Fruit fly (Drosophila melanogaster) whole organism, embryonic: ENCODE measurements around the gene CG46059.

Experiments used
- ATbp ChIP-seq: fragments of 200-800 bp; sonication (Bioruptor generic); optimal IDR thresholded peaks from 2 replicates; lab custom pipeline; 2017; ENCODE audit warnings: missing biosample characterization, mild to moderate bottlenecking, missing genetic modification characterization, missing genetic modification reagents
- Adf1 ChIP-seq: fragments of 200-800 bp; sonication (Bioruptor generic); IDR thresholded peaks from 2 replicates; pipeline ENCODE4 v1.3.6; 2022; ENCODE audit warnings: missing biosample characterization, missing genetic modification characterization
- CG1024 ChIP-seq: fragments of 200-800 bp; sonication (Bioruptor generic); IDR thresholded peaks from 2 replicates; pipeline ENCODE4 v1.3.6; 2022; ENCODE audit warnings: missing biosample characterization, missing genetic modification characterization
- CG11085 ChIP-seq: fragments of 200-800 bp; sonication (Bioruptor generic); IDR thresholded peaks from 2 replicates; pipeline ENCODE4 v1.3.6; 2022; ENCODE audit warnings: missing biosample characterization, missing genetic modification characterization
- CG12236 ChIP-seq: fragments of 200-800 bp; sonication (Bioruptor generic); optimal IDR thresholded peaks from 2 replicates; lab custom pipeline; 2016; ENCODE audit warnings: missing biosample characterization, missing genetic modification characterization
- CG13894 ChIP-seq: fragments of 200-800 bp; sonication (Bioruptor generic); optimal IDR thresholded peaks from 3 replicates; lab custom pipeline; 2018; ENCODE audit warnings: missing biosample characterization, mild to moderate bottlenecking, missing genetic modification characterization, moderate library complexity
- CG14014 ChIP-seq: fragments of 200-800 bp; sonication (Bioruptor generic); IDR thresholded peaks from 2 replicates; pipeline ENCODE4 v1.3.6; 2022; ENCODE audit warnings: missing biosample characterization, missing genetic modification characterization
- CG14710 ChIP-seq: fragments of 200-800 bp; sonication (Bioruptor generic); optimal IDR thresholded peaks from 3 replicates; lab custom pipeline; 2019; ENCODE audit warnings: missing biosample characterization, mild to moderate bottlenecking, missing genetic modification characterization, moderate library complexity
- CG17385 ChIP-seq: fragments of 200-800 bp; sonication (Bioruptor generic); optimal IDR thresholded peaks from 3 replicates; lab custom pipeline; 2018; ENCODE audit warnings: missing biosample characterization, mild to moderate bottlenecking, missing genetic modification characterization
- CG1832 ChIP-seq: fragments of 200-800 bp; sonication (Bioruptor generic); optimal IDR thresholded peaks from 2 replicates; lab custom pipeline; 2017; ENCODE audit warnings: missing biosample characterization, mild to moderate bottlenecking, missing genetic modification characterization, inconsistent platforms
- CG2116 ChIP-seq: fragments of 200-800 bp; sonication (Bioruptor generic); optimal IDR thresholded peaks from 3 replicates; lab custom pipeline; 2018; ENCODE audit warnings: missing biosample characterization, mild to moderate bottlenecking, missing genetic modification characterization
- CG2678 ChIP-seq: fragments of 200-800 bp; sonication (Bioruptor generic); optimal IDR thresholded peaks from 3 replicates; lab custom pipeline; 2019; ENCODE audit warnings: missing biosample characterization, mild to moderate bottlenecking, missing genetic modification characterization, moderate library complexity
- CG31388 ChIP-seq: fragments of 200-800 bp; sonication (Bioruptor generic); optimal IDR thresholded peaks from 2 replicates; lab custom pipeline; 2016; ENCODE audit warnings: missing biosample characterization, missing genetic modification characterization
- CG32767 ChIP-seq: fragments of 200-800 bp; sonication (Bioruptor generic); IDR thresholded peaks from 2 replicates; pipeline ENCODE4 v1.3.6; 2022; ENCODE audit warnings: missing biosample characterization, missing genetic modification characterization
- CG33557 ChIP-seq: fragments of 200-800 bp; sonication (Bioruptor generic); optimal IDR thresholded peaks from 2 replicates; lab custom pipeline; 2019; ENCODE audit warnings: missing biosample characterization, mild to moderate bottlenecking, missing genetic modification characterization, moderate library complexity
- CG4820 ChIP-seq: fragments of 200-800 bp; sonication (Bioruptor generic); optimal IDR thresholded peaks from 3 replicates; lab custom pipeline; 2016; ENCODE audit warnings: missing biosample characterization, missing genetic modification characterization
- CG5245 ChIP-seq: fragments of 200-800 bp; sonication (Bioruptor generic); optimal IDR thresholded peaks from 3 replicates; lab custom pipeline; 2016; ENCODE audit warnings: missing biosample characterization, missing genetic modification characterization
- CG6175 ChIP-seq: fragments of 200-800 bp; sonication (Bioruptor generic); IDR thresholded peaks from 3 replicates; pipeline ENCODE4 v1.3.6; 2022; ENCODE audit warnings: missing biosample characterization, missing genetic modification characterization
- CG6854 ChIP-seq: fragments of 200-800 bp; sonication (Bioruptor generic); optimal IDR thresholded peaks from 3 replicates; lab custom pipeline; 2017; ENCODE audit warnings: missing biosample characterization, mild to moderate bottlenecking, missing genetic modification characterization
- CG7372 ChIP-seq: fragments of 200-800 bp; sonication (Bioruptor generic); IDR thresholded peaks from 2 replicates; pipeline ENCODE4 v1.3.6; 2022; ENCODE audit warnings: missing biosample characterization, missing genetic modification characterization
- CG7839 ChIP-seq: fragments of 200-800 bp; sonication (Bioruptor generic); optimal IDR thresholded peaks from 3 replicates; lab custom pipeline; 2018; ENCODE audit warnings: missing biosample characterization, mild to moderate bottlenecking, missing genetic modification characterization, moderate library complexity
- CG8290 ChIP-seq, 3 experiments: fragments of 200-800 bp; sonication (Bioruptor generic); optimal IDR thresholded peaks; 2 replicates each; lab custom pipeline; 2016 to 2019; ENCODE audit warnings: missing biosample characterization in 3 of 3, missing genetic modification characterization in 3 of 3, mild to moderate bottlenecking in 2 of 3, moderate library complexity in 1 of 3
- Dfd ChIP-seq, 2 experiments: fragments of >200 bp; optimal IDR thresholded peaks; 2 replicates each; lab custom pipeline; 2017; ENCODE audit warnings: missing biosample characterization in 2 of 2, missing genetic modification characterization in 2 of 2
- Dp ChIP-seq: fragments of 200-800 bp; sonication (Bioruptor generic); optimal IDR thresholded peaks from 2 replicates; lab custom pipeline; 2018; ENCODE audit warnings: missing biosample characterization, mild to moderate bottlenecking, missing genetic modification characterization, moderate library complexity
- Drgx ChIP-seq: fragments of 200-800 bp; sonication (Bioruptor generic); IDR thresholded peaks from 2 replicates; pipeline ENCODE4 v1.3.6; 2022; ENCODE audit warnings: missing biosample characterization, missing genetic modification characterization
- Lpt ChIP-seq: fragments of >200 bp; optimal IDR thresholded peaks from 2 replicates; lab custom pipeline; 2018; ENCODE audit warnings: missing biosample characterization, missing genetic modification characterization
- MTF-1 ChIP-seq: fragments of 200-800 bp; sonication (Bioruptor generic); optimal IDR thresholded peaks from 2 replicates; lab custom pipeline; 2018; ENCODE audit warnings: missing biosample characterization, mild to moderate bottlenecking, missing genetic modification characterization, borderline replicate concordance
- Meics ChIP-seq: fragments of 200-800 bp; sonication (Bioruptor generic); optimal IDR thresholded peaks from 2 replicates; lab custom pipeline; 2017; ENCODE audit warnings: missing biosample characterization, mild to moderate bottlenecking, missing genetic modification characterization
- NC2α ChIP-seq: fragments of 200-800 bp; sonication (Bioruptor generic); optimal IDR thresholded peaks from 2 replicates; lab custom pipeline; 2016; ENCODE audit warnings: missing biosample characterization, missing genetic modification characterization
- Rx ChIP-seq: fragments of 200-800 bp; sonication (Bioruptor generic); IDR thresholded peaks from 2 replicates; pipeline ENCODE4 v1.3.6; 2022; ENCODE audit warnings: missing biosample characterization, missing genetic modification characterization
- Side ChIP-seq: fragments of 200-800 bp; sonication (Bioruptor generic); optimal IDR thresholded peaks from 2 replicates; lab custom pipeline; 2016; ENCODE audit warnings: missing biosample characterization, missing genetic modification characterization
- Xbp1 ChIP-seq: fragments of 200-800 bp; sonication (Bioruptor generic); optimal IDR thresholded peaks from 3 replicates; lab custom pipeline; 2016; ENCODE audit warnings: missing biosample characterization, mild to moderate bottlenecking, missing genetic modification characterization
- ab ChIP-seq: fragments of 200-800 bp; sonication (Bioruptor generic); optimal IDR thresholded peaks from 2 replicates; lab custom pipeline; 2016; ENCODE audit warnings: missing biosample characterization, missing genetic modification characterization
- ash1 ChIP-seq: fragments of 200-800 bp; sonication (Bioruptor generic); optimal IDR thresholded peaks from 2 replicates; lab custom pipeline; 2018; ENCODE audit warnings: missing biosample characterization, mild to moderate bottlenecking, missing genetic modification characterization
- chinmo ChIP-seq: fragments of 200-800 bp; sonication (Bioruptor generic); IDR thresholded peaks from 4 replicates; pipeline ENCODE4 v1.3.6; 2022; ENCODE audit warnings: missing biosample characterization, missing genetic modification characterization; ENCODE audit not compliant: partially characterized antibody
- ci ChIP-seq: fragments of 200-800 bp; sonication (Bioruptor generic); IDR thresholded peaks from 3 replicates; pipeline ENCODE4 v1.3.6; 2022; ENCODE audit warnings: missing biosample characterization, missing genetic modification characterization
- crol ChIP-seq: fragments of 200-800 bp; sonication (Bioruptor generic); IDR thresholded peaks from 2 replicates; pipeline ENCODE4 v1.3.6; 2022; ENCODE audit warnings: missing biosample characterization, missing genetic modification characterization
- en ChIP-seq: fragments of 200-800 bp; sonication (Bioruptor generic); optimal IDR thresholded peaks from 2 replicates; lab custom pipeline; 2016; ENCODE audit warnings: missing biosample characterization, missing genetic modification characterization
- gcm ChIP-seq: fragments of 200-800 bp; sonication (Bioruptor generic); optimal IDR thresholded peaks from 2 replicates; lab custom pipeline; 2019; ENCODE audit warnings: missing biosample characterization, mild to moderate bottlenecking, missing genetic modification characterization, moderate library complexity
- jigr1 ChIP-seq: fragments of 200-800 bp; sonication (Bioruptor generic); IDR thresholded peaks from 3 replicates; pipeline ENCODE4 v1.3.6; 2022; ENCODE audit warnings: missing biosample characterization, missing genetic modification characterization
- kni ChIP-seq: fragments of 200-800 bp; sonication (Bioruptor generic); optimal IDR thresholded peaks from 3 replicates; lab custom pipeline; 2017; ENCODE audit warnings: mild to moderate bottlenecking, missing biosample characterization, missing genetic modification reagents, missing genetic modification characterization
- luna ChIP-seq: fragments of 200-800 bp; sonication (Bioruptor generic); optimal IDR thresholded peaks from 2 replicates; lab custom pipeline; 2016; ENCODE audit warnings: missing biosample characterization, missing genetic modification characterization
- org-1 ChIP-seq: fragments of 200-800 bp; sonication (Bioruptor generic); optimal IDR thresholded peaks from 2 replicates; lab custom pipeline; 2017; ENCODE audit warnings: missing biosample characterization, missing genetic modification characterization
- otp ChIP-seq: fragments of 200-800 bp; sonication (Bioruptor generic); IDR thresholded peaks from 3 replicates; pipeline ENCODE4, ENCODE4 v1.3.6; 2022; ENCODE audit warnings: missing biosample characterization, missing genetic modification characterization
- prd ChIP-seq, 3 experiments: fragments of >200 bp in 2 of 3; fragments of 200-800 bp in 1 of 3; sonication (Bioruptor generic) in 1 of 3; optimal IDR thresholded peaks in 2 of 3; IDR thresholded peaks in 1 of 3; 2 replicates in 2 of 3; 3 replicates in 1 of 3; pipeline versions ENCODE4 v1.3.6 to Lab custom; 2017 to 2022; ENCODE audit warnings: missing biosample characterization in 1 of 3, missing genetic modification characterization in 1 of 3
- sqz ChIP-seq: fragments of 200-800 bp; sonication (Bioruptor generic); optimal IDR thresholded peaks from 3 replicates; lab custom pipeline; 2018; ENCODE audit warnings: missing biosample characterization, mild to moderate bottlenecking, missing genetic modification characterization
- tin ChIP-seq: fragments of 200-800 bp; sonication (Bioruptor generic); optimal IDR thresholded peaks from 3 replicates; lab custom pipeline; 2016; ENCODE audit warnings: missing biosample characterization, missing genetic modification characterization
- z ChIP-seq: fragments of 200-800 bp; sonication (Bioruptor generic); IDR thresholded peaks from 3 replicates; pipeline ENCODE4 v1.3.6; 2022; ENCODE audit warnings: missing biosample characterization, missing genetic modification characterization
- zfh1 ChIP-seq: fragments of 200-800 bp; sonication (Bioruptor generic); IDR thresholded peaks from 3 replicates; pipeline ENCODE4 v1.3.6; 2022; ENCODE audit warnings: missing biosample characterization, missing genetic modification characterization

The CG46059 gene

DNA sequence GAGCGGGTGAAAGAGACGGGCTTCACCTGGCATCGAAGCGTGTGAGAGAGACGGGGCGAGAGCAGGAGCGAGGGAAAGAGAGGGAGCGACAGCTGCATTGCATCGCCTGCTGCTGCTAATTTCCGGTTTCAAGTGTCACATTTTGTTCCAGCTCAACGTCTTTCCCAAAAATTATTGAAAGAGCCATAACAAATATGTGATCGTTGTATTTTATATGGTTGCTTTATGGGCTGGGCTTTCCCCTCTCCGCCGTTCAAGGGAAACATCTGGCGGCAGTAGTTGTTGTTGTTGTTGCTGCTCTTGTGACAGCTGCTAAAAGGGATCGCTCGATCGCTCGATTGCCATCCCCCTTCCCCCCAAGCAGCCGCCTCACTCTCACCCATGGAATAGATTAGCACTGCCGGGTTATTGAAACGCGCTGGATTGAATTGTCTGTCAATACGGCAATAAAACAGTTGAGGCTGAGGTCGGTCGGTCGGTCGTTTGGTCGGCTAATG, 28.6 kb downstream of the CG46059 start (continued):
- TF ChIP-seq CG4820 (GFP tag; lab: Kevin White, UChicago) (no peak), Meics (GFP tag; lab: Kevin White, UChicago) (no peak), Dp (GFP tag; lab: Kevin White, UChicago) (no peak), jigr1 (GFP tag; lab: Robert Waterston, UW) (no peak), Xbp1 (GFP tag; lab: Kevin White, UChicago) (no peak), zfh1 (peak; percentile 18; the same call in 1 of the 3 replicates), Dfd (GFP tag; optimal IDR thresholded peaks at IDR 0.05; lab: Kevin White, UChicago) (no peak), CG6175 (GFP tag; lab: Robert Waterston, UW) (no peak), sqz (GFP tag; lab: Kevin White, UChicago) (no peak), en (GFP tag; lab: Kevin White, UChicago) (no peak), CG14710 (no peak), ATbp (no peak), CG31388 (GFP tag; lab: Kevin White, UChicago) (no peak), MTF-1 (GFP tag; lab: Kevin White, UChicago) (no peak), CG6854 (GFP tag; lab: Kevin White, UChicago) (no peak), CG33557 (GFP tag; lab: Kevin White, UChicago) (no peak), CG7839 (tag; lab: Kevin White, UChicago) (no peak), org-1 (GFP tag; lab: Kevin White, UChicago) (no peak), NC2α (GFP tag; lab: Kevin White, UChicago) (no peak), CG8290 (GFP tag; optimal IDR thresholded peaks at IDR 0.05; lab: Kevin White, UChicago) (no peak), CG8290 (tag; optimal IDR thresholded peaks at IDR 0.05; lab: Kevin White, UChicago) (peak in 1 of 2 experiments; percentile 31), CG32767 (0 out of 2 replicates have a peak, but pooled peaks have one; percentile 16), ash1 (GFP tag; lab: Kevin White, UChicago) (no peak), CG14014 (no peak), otp (GFP tag; lab: Robert Waterston, UW) (no peak), tin (no peak), CG11085 (GFP tag; lab: Robert Waterston, UW) (no peak), CG1024 (GFP tag; lab: Robert Waterston, UW) (no peak), CG12236 (GFP tag; lab: Kevin White, UChicago) (no peak)

DNA sequence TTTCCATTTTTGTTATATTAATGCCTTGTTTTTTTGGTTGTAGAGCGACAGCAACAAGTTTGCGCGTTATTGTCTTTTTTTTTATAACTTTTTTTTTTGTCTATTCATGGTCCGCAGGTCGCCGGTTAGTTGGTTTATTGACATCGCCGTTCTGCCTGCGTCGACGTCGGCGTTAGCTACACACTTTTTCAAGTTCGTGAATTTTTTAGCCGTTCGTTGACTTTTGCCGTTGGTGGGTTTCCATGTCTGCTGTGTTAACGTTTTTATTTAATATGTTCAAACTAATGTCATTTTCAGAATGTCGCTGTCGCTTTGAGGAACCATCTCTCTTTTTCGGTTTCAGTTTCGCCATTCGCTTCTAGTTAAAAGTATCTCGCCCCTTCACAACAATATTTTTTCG, 36.9 kb downstream of the CG46059 start:
- TF ChIP-seq chinmo (GFP tag; lab: Robert Waterston, UW): 0 out of 4 replicates have a peak, but pooled peaks have one; percentile 60
- TF ChIP-seq Adf1 (GFP tag; lab: Robert Waterston, UW): peak; percentile 78
- TF ChIP-seq CG2116 (GFP tag; lab: Kevin White, UChicago): no peak

DNA sequence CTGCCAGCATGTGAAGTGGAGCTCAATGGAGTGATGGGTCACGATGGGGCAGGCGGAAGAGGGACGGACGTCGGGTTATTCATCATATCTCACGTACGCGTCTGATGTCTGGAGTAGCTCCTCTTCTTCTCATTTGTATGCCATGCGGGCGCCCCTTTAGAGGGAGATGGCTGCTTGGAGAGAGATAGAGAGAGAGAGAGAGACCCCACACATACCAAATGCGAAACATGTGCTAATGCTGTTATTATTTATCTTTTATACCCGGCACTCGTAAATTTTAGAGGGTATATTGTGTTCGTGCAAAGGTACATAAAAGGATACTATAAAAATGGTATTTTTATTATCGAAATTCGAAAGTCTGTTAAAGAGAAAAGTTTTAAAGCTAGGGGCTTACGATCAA, 37.5 kb downstream of the CG46059 start:
- peak; percentile 68 for TF ChIP-seq CG1832 (GFP tag; lab: Kevin White, UChicago)
- no peak for TF ChIP-seq Lpt (GFP tag; lab: Kevin White, UChicago)
- peak; percentile 17 for TF ChIP-seq kni (GFP tag; lab: Kevin White, UChicago)
- TF ChIP-seq gcm (GFP tag; lab: Kevin White, UChicago): peak; percentile 92
- 0 out of 3 replicates have a peak, but pooled peaks have one; percentile 23 for TF ChIP-seq ci (GFP tag; lab: Robert Waterston, UW)
- 0 out of 3 replicates have a peak, but pooled peaks have one; percentile 24 for TF ChIP-seq z (GFP tag; lab: Robert Waterston, UW)
- TF ChIP-seq prd (optimal IDR thresholded peaks at IDR 0.05; lab: Kevin White, UChicago): no peak
- TF ChIP-seq prd (GFP tag; IDR thresholded peaks at IDR 0.05; lab: Robert Waterston, UW): 0 out of 3 replicates have a peak, but pooled peaks have one; percentile 12
- TF ChIP-seq CG5245 (GFP tag; lab: Kevin White, UChicago): no peak
- no peak for TF ChIP-seq ab (GFP tag; lab: Kevin White, UChicago)
- peak; percentile 50; the same call in 1 of the 2 replicates for TF ChIP-seq crol (GFP tag; lab: Robert Waterston, UW)
- TF ChIP-seq CG13894 (tag; lab: Kevin White, UChicago): peak; percentile 18
- no peak for TF ChIP-seq Drgx (GFP tag; lab: Robert Waterston, UW)
- TF ChIP-seq CG7372 (GFP tag; lab: Robert Waterston, UW): no peak
- TF ChIP-seq Rx (GFP tag; lab: Robert Waterston, UW): no peak
- TF ChIP-seq CG2678 (tag; lab: Kevin White, UChicago): no peak
- TF ChIP-seq Side (GFP tag; lab: Kevin White, UChicago): no peak
- TF ChIP-seq CG17385 (GFP tag; lab: Kevin White, UChicago): peak; percentile 56
- TF ChIP-seq luna (GFP tag; lab: Kevin White, UChicago): no peak
